Fruit fly (Drosophila melanogaster) whole organism, embryonic: ENCODE results near the gene CG45066.

Source experiments
- BEAF-32 ChIP-seq: fragments of 200-800 bp; sonication (Bioruptor generic); optimal IDR thresholded peaks from 3 replicates; lab custom pipeline; 2017; ENCODE audit warnings: missing biosample characterization, missing genetic modification characterization, mild to moderate bottlenecking, moderate library complexity, missing genetic modification reagents
- CG12219 ChIP-seq: fragments of 200-800 bp; sonication (Bioruptor generic); optimal IDR thresholded peaks from 3 replicates; lab custom pipeline; 2018; ENCODE audit warnings: missing biosample characterization, mild to moderate bottlenecking, missing genetic modification characterization
- CG12391 ChIP-seq: fragments of 200-800 bp; sonication (Bioruptor generic); optimal IDR thresholded peaks from 3 replicates; lab custom pipeline; 2018; ENCODE audit warnings: missing biosample characterization, mild to moderate bottlenecking, missing genetic modification characterization, moderate library complexity
- CG13424 ChIP-seq: fragments of 200-800 bp; sonication (Bioruptor generic); optimal IDR thresholded peaks from 2 replicates; lab custom pipeline; 2019; ENCODE audit warnings: missing biosample characterization, mild to moderate bottlenecking, missing genetic modification characterization, moderate library complexity
- CG14050 ChIP-seq: fragments of 200-800 bp; sonication (Bioruptor generic); IDR thresholded peaks from 3 replicates; pipeline ENCODE4 v1.3.6; 2022; ENCODE audit warnings: missing biosample characterization, missing genetic modification characterization
- CG14710 ChIP-seq: fragments of 200-800 bp; sonication (Bioruptor generic); optimal IDR thresholded peaks from 3 replicates; lab custom pipeline; 2019; ENCODE audit warnings: missing biosample characterization, mild to moderate bottlenecking, missing genetic modification characterization, moderate library complexity
- CG14860 ChIP-seq: fragments of 200-800 bp; sonication (Bioruptor generic); IDR thresholded peaks from 3 replicates; pipeline ENCODE4 v1.3.6; 2022; ENCODE audit warnings: missing biosample characterization, missing genetic modification characterization; ENCODE audit not compliant: partially characterized antibody
- CG15696 ChIP-seq: fragments of 200-800 bp; sonication (Bioruptor generic); optimal IDR thresholded peaks from 2 replicates; lab custom pipeline; 2019; ENCODE audit warnings: missing biosample characterization, mild to moderate bottlenecking, missing genetic modification characterization, moderate library complexity
- CG1602 ChIP-seq: fragments of 200-800 bp; sonication (Bioruptor generic); optimal IDR thresholded peaks from 3 replicates; lab custom pipeline; 2016; ENCODE audit warnings: missing biosample characterization, missing genetic modification characterization
- CG1603 ChIP-seq: fragments of 200-800 bp; sonication (Bioruptor generic); optimal IDR thresholded peaks from 2 replicates; lab custom pipeline; 2019; ENCODE audit warnings: missing biosample characterization, mild to moderate bottlenecking, missing genetic modification characterization, moderate library complexity
- CG2712 ChIP-seq: fragments of 200-800 bp; optimal IDR thresholded peaks from 3 replicates; lab custom pipeline; 2019; ENCODE audit warnings: missing biosample characterization, mild to moderate bottlenecking, missing genetic modification characterization, moderate library complexity
- CG30403 ChIP-seq: fragments of 200-800 bp; sonication (Bioruptor generic); optimal IDR thresholded peaks from 3 replicates; lab custom pipeline; 2016; ENCODE audit warnings: missing biosample characterization, missing genetic modification characterization
- CG3995 ChIP-seq: fragments of 200-800 bp; sonication (Bioruptor generic); optimal IDR thresholded peaks from 3 replicates; lab custom pipeline; 2016; ENCODE audit warnings: missing biosample characterization, missing genetic modification characterization
- CG4617 ChIP-seq: fragments of 200-800 bp; sonication (Bioruptor generic); optimal IDR thresholded peaks from 3 replicates; lab custom pipeline; 2016; ENCODE audit warnings: missing biosample characterization, missing genetic modification characterization, borderline replicate concordance
- CG9437 ChIP-seq: fragments of 200-800 bp; sonication (Bioruptor generic); optimal IDR thresholded peaks from 2 replicates; lab custom pipeline; 2018; ENCODE audit warnings: missing biosample characterization, mild to moderate bottlenecking, missing genetic modification characterization
- Chrac-16 ChIP-seq: fragments of 200-800 bp; sonication (Bioruptor generic); optimal IDR thresholded peaks from 3 replicates; lab custom pipeline; 2016; ENCODE audit warnings: missing biosample characterization, missing genetic modification characterization
- Dll ChIP-seq: fragments of 200-800 bp; sonication (Bioruptor generic); IDR thresholded peaks from 4 replicates; pipeline ENCODE4 v1.3.6; 2022; ENCODE audit warnings: missing biosample characterization, missing genetic modification characterization; ENCODE audit not compliant: partially characterized antibody
- Doc3 ChIP-seq: fragments of 200-800 bp; sonication (Bioruptor generic); IDR thresholded peaks from 3 replicates; pipeline ENCODE4 v1.3.6; 2022; ENCODE audit warnings: missing biosample characterization, missing genetic modification characterization; ENCODE audit not compliant: partially characterized antibody
- E2f2 ChIP-seq: fragments of 200-800 bp; sonication (Bioruptor generic); IDR thresholded peaks from 2 replicates; pipeline ENCODE4 v1.3.6; 2022; ENCODE audit warnings: missing biosample characterization, missing genetic modification characterization
- Eip74EF ChIP-seq, 2 experiments: fragments of 200-800 bp in 1 of 2; fragments of >200 bp in 1 of 2; sonication (Bioruptor generic) in 1 of 2; optimal IDR thresholded peaks; 2 replicates each; lab custom pipeline; 2017 to 2019; ENCODE audit warnings: missing biosample characterization in 2 of 2, missing genetic modification characterization in 2 of 2, mild to moderate bottlenecking in 1 of 2, moderate library complexity in 1 of 2
- Gug ChIP-seq: fragments of 200-800 bp; sonication (Bioruptor generic); IDR thresholded peaks from 4 replicates; pipeline ENCODE4 v1.3.6; 2022; ENCODE audit warnings: missing biosample characterization, missing genetic modification characterization
- Hr3 ChIP-seq: fragments of 200-800 bp; sonication (Bioruptor generic); optimal IDR thresholded peaks from 3 replicates; lab custom pipeline; 2016; ENCODE audit warnings: missing biosample characterization, missing genetic modification characterization
- Hsf ChIP-seq: fragments of 200-800 bp; sonication (Bioruptor generic); optimal IDR thresholded peaks from 3 replicates; lab custom pipeline; 2016; ENCODE audit warnings: missing biosample characterization, missing genetic modification characterization
- MBD-R2 ChIP-seq: fragments of 200-800 bp; sonication (Bioruptor generic); IDR thresholded peaks from 2 replicates; pipeline ENCODE4 v1.3.6; 2022; ENCODE audit warnings: missing biosample characterization, missing genetic modification characterization
- Max ChIP-seq: fragments of 200-800 bp; sonication (Bioruptor generic); optimal IDR thresholded peaks from 2 replicates; lab custom pipeline; 2016; ENCODE audit warnings: missing biosample characterization, mild to moderate bottlenecking, missing genetic modification characterization
- Oaz ChIP-seq: fragments of 200-800 bp; sonication (Bioruptor generic); IDR thresholded peaks from 2 replicates; pipeline ENCODE4 v1.3.6; 2022; ENCODE audit warnings: missing biosample characterization, missing genetic modification characterization
- Pdp1 ChIP-seq, 2 experiments: fragments of 200-800 bp; sonication (Bioruptor generic); optimal IDR thresholded peaks; 3 replicates each; lab custom pipeline; 2016; ENCODE audit warnings: missing biosample characterization in 2 of 2, missing genetic modification characterization in 2 of 2, mild to moderate bottlenecking in 1 of 2, moderate library complexity in 1 of 2
- Sox100B ChIP-seq: fragments of 200-800 bp; sonication (Bioruptor generic); optimal IDR thresholded peaks from 3 replicates; lab custom pipeline; 2018; ENCODE audit warnings: missing biosample characterization, mild to moderate bottlenecking, missing genetic modification characterization
- ato ChIP-seq: fragments of 200-800 bp; sonication (Bioruptor generic); IDR thresholded peaks from 2 replicates; pipeline ENCODE4 v1.3.6; 2022; ENCODE audit warnings: missing biosample characterization, missing genetic modification characterization; ENCODE audit not compliant: partially characterized antibody
- br ChIP-seq: fragments of >200 bp; optimal IDR thresholded peaks from 2 replicates; lab custom pipeline; 2017
- cato ChIP-seq: fragments of 200-800 bp; sonication (Bioruptor generic); optimal IDR thresholded peaks from 2 replicates; lab custom pipeline; 2016; ENCODE audit warnings: missing biosample characterization, missing genetic modification characterization, borderline replicate concordance
- chinmo ChIP-seq: fragments of 200-800 bp; sonication (Bioruptor generic); IDR thresholded peaks from 4 replicates; pipeline ENCODE4 v1.3.6; 2022; ENCODE audit warnings: missing biosample characterization, missing genetic modification characterization; ENCODE audit not compliant: partially characterized antibody
- crol ChIP-seq: fragments of 200-800 bp; sonication (Bioruptor generic); IDR thresholded peaks from 2 replicates; pipeline ENCODE4 v1.3.6; 2022; ENCODE audit warnings: missing biosample characterization, missing genetic modification characterization
- dmrt99B ChIP-seq: fragments of 200-800 bp; sonication (Bioruptor generic); optimal IDR thresholded peaks from 2 replicates; lab custom pipeline; 2018; ENCODE audit warnings: missing biosample characterization, mild to moderate bottlenecking, missing genetic modification characterization, moderate library complexity
- dpn ChIP-seq, 2 experiments: fragments of 200-800 bp; sonication (Bioruptor generic); optimal IDR thresholded peaks; 3 replicates each; lab custom pipeline; 2016; ENCODE audit warnings: missing biosample characterization in 2 of 2, missing genetic modification characterization in 2 of 2
- en ChIP-seq: fragments of 200-800 bp; sonication (Bioruptor generic); optimal IDR thresholded peaks from 2 replicates; lab custom pipeline; 2016; ENCODE audit warnings: missing biosample characterization, missing genetic modification characterization
- hth ChIP-seq: fragments of >200 bp; optimal IDR thresholded peaks from 2 replicates; lab custom pipeline; 2017; ENCODE audit warnings: inconsistent platforms
- kni ChIP-seq: fragments of 200-800 bp; sonication (Bioruptor generic); optimal IDR thresholded peaks from 3 replicates; lab custom pipeline; 2017; ENCODE audit warnings: mild to moderate bottlenecking, missing biosample characterization, missing genetic modification reagents, missing genetic modification characterization
- lilli ChIP-seq: fragments of 200-800 bp; sonication (Bioruptor generic); optimal IDR thresholded peaks from 3 replicates; lab custom pipeline; 2016; ENCODE audit warnings: missing biosample characterization, missing genetic modification characterization
- mirr ChIP-seq: fragments of 200-800 bp; sonication (Bioruptor generic); optimal IDR thresholded peaks from 3 replicates; lab custom pipeline; 2018; ENCODE audit warnings: missing biosample characterization, mild to moderate bottlenecking, missing genetic modification characterization
- pfk ChIP-seq: fragments of 200-800 bp; sonication (Bioruptor generic); optimal IDR thresholded peaks from 2 replicates; lab custom pipeline; 2018; ENCODE audit warnings: missing biosample characterization, mild to moderate bottlenecking, missing genetic modification characterization, moderate library complexity
- phol ChIP-seq: fragments of 200-800 bp; sonication (Bioruptor generic); optimal IDR thresholded peaks from 3 replicates; lab custom pipeline; 2018; ENCODE audit warnings: missing biosample characterization, mild to moderate bottlenecking, missing genetic modification characterization, moderate library complexity
- pzg ChIP-seq: fragments of 200-800 bp; sonication (Bioruptor generic); optimal IDR thresholded peaks from 3 replicates; lab custom pipeline; 2018; ENCODE audit warnings: missing biosample characterization, mild to moderate bottlenecking, missing genetic modification characterization, moderate library complexity
- run ChIP-seq: fragments of 200-800 bp; sonication (Bioruptor generic); optimal IDR thresholded peaks from 3 replicates; lab custom pipeline; 2018; ENCODE audit warnings: missing biosample characterization, mild to moderate bottlenecking, missing genetic modification characterization
- sug ChIP-seq: fragments of 200-800 bp; optimal IDR thresholded peaks from 2 replicates; lab custom pipeline; 2019; ENCODE audit warnings: missing biosample characterization, mild to moderate bottlenecking, missing genetic modification characterization, moderate library complexity
- toy ChIP-seq: fragments of 200-800 bp; sonication (Bioruptor generic); IDR thresholded peaks from 2 replicates; pipeline ENCODE4 v1.3.6; 2022; ENCODE audit warnings: missing biosample characterization, missing genetic modification characterization
- z ChIP-seq: fragments of 200-800 bp; sonication (Bioruptor generic); IDR thresholded peaks from 3 replicates; pipeline ENCODE4 v1.3.6; 2022; ENCODE audit warnings: missing biosample characterization, missing genetic modification characterization

CG45066 gene

dm6 chr3L:3159309-3160194 is 48.5 kb upstream of the CG45066 start, which contains the start of the genes ND-30 and CG15812 (continued):
- TF ChIP-seq cato (GFP tag; lab: Kevin White, UChicago) (no peak), CG2712 (peak; percentile 38), BEAF-32 (GFP tag; lab: Kevin White, UChicago) (peak; percentile 20), pzg (GFP tag; lab: Kevin White, UChicago) (peak; percentile 35), pfk (GFP tag; lab: Kevin White, UChicago) (peak; percentile 94), Gug (GFP tag; lab: Robert Waterston, UW) (no peak), MBD-R2 (GFP tag; lab: Robert Waterston, UW) (peak; percentile 69), en (GFP tag; lab: Kevin White, UChicago) (no peak), Chrac-16 (GFP tag; lab: Kevin White, UChicago) (peak; percentile 19), CG1602 (peak; percentile 45), CG30403 (GFP tag; lab: Kevin White, UChicago) (peak; percentile 59), CG13424 (tag; lab: Kevin White, UChicago) (peak; percentile 38), br (lab: Kevin White, UChicago) (no peak), CG3995 (GFP tag; lab: Kevin White, UChicago) (peak; percentile 95), Doc3 (GFP tag; lab: Robert Waterston, UW) (no peak), Oaz (no peak), CG12391 (peak; percentile 58), Hsf (GFP tag; lab: Kevin White, UChicago) (no peak), phol (tag; lab: Kevin White, UChicago) (peak; percentile 34), Dll (GFP tag; lab: Robert Waterston, UW) (0 out of 4 replicates have a peak, but pooled peaks have one; percentile 14), sug (tag; lab: Kevin White, UChicago) (peak; percentile 30), chinmo (0 out of 4 replicates have a peak, but pooled peaks have one; percentile 29), CG9437 (GFP tag; lab: Kevin White, UChicago) (peak; percentile 34), Max (no peak), Hr3 (GFP tag; lab: Kevin White, UChicago) (peak; percentile 46), lilli (GFP tag; lab: Kevin White, UChicago) (peak; percentile 11), Eip74EF (GFP tag; optimal IDR thresholded peaks at IDR 0.05; lab: Kevin White, UChicago) (no peak), CG4617 (GFP tag; lab: Kevin White, UChicago) (peak; percentile 47), kni (GFP tag; lab: Kevin White, UChicago) (no peak), CG14050 (GFP tag; lab: Robert Waterston, UW) (no peak), CG14860 (no peak), dpn (GFP tag; optimal IDR thresholded peaks at IDR 0.05; lab: Kevin White, UChicago) (peak in 1 of 2 experiments; percentile 1), z (GFP tag; lab: Robert Waterston, UW) (no peak), dmrt99B (tag; lab: Kevin White, UChicago) (no peak), E2f2 (GFP tag; lab: Robert Waterston, UW) (0 out of 2 replicates have a peak, but pooled peaks have one; percentile 13), ato (GFP tag; lab: Robert Waterston, UW) (0 out of 2 replicates have a peak, but pooled peaks have one; percentile 30), Sox100B (GFP tag; lab: Kevin White, UChicago) (no peak), hth (no peak), run (no peak), mirr (GFP tag; lab: Kevin White, UChicago) (no peak), CG14710 (peak; percentile 51), CG12219 (no peak), CG1603 (tag; lab: Kevin White, UChicago) (peak; percentile 99), toy (no peak), CG15696 (peak; percentile 14), Pdp1 (GFP tag; optimal IDR thresholded peaks at IDR 0.05; lab: Kevin White, UChicago) (peak in 1 of 2 experiments; percentile 97), crol (GFP tag; lab: Robert Waterston, UW) (no peak)
